Fruit fly (Drosophila melanogaster) S2 (cell line): Measurements from ENCODE around the gene BI-1.

Experiments
- CG8478 ChIP-seq: fragments of >200 bp; optimal IDR thresholded peaks from 2 replicates; lab custom pipeline; 2018
- CTCF ChIP-seq, 2 experiments: fragments of >200 bp; optimal IDR thresholded peaks; 2 replicates each; lab custom pipeline; 2018

dm6 chr3L:8318916-8319506, 10.3 kb upstream of the BI-1 start, which contains the start of gene CG43059:
- TF ChIP-seq CG8478 (lab: Kevin White, UChicago), result no peak
- TF ChIP-seq CTCF (optimal IDR thresholded peaks at IDR 0.05; lab: Kevin White, UChicago), result no peak
